Worm (Caenorhabditis elegans) whole organism, L1 larva: ENCODE results near the gene F59B10.2.

Experiments used
- C04F5.9 ChIP-seq: sonication (generic microtip); optimal IDR thresholded peaks from 2 replicates; lab custom pipeline; 2016; ENCODE audit warnings: missing genetic modification characterization, missing compliant biosample characterization
- C34B4.2 ChIP-seq: sonication (generic microtip); optimal IDR thresholded peaks from 2 replicates; lab custom pipeline; 2017; ENCODE audit warnings: mild to moderate bottlenecking, missing genetic modification characterization, missing compliant biosample characterization
- Y116A8C.19 ChIP-seq: sonication (generic microtip); optimal IDR thresholded peaks from 2 replicates; lab custom pipeline; 2016; ENCODE audit warnings: missing compliant biosample characterization, missing genetic modification characterization, borderline replicate concordance
- aly-2 ChIP-seq: fragments of 150-350 bp; optimal IDR thresholded peaks from 2 replicates; lab custom pipeline; 2014; ENCODE audit warnings: missing biosample characterization, missing genetic modification characterization
- ama-1 ChIP-seq: fragments of 150-350 bp; optimal IDR thresholded peaks from 2 replicates; lab custom pipeline; 2014
- blmp-1 ChIP-seq: fragments of 150-350 bp; optimal IDR thresholded peaks from 2 replicates; lab custom pipeline; 2014; ENCODE audit warnings: missing biosample characterization, missing genetic modification characterization
- ceh-8 ChIP-seq: fragments of 200-800 bp; sonication (Bioruptor generic); optimal IDR thresholded peaks from 2 replicates; lab custom pipeline; 2018; ENCODE audit warnings: mild to moderate bottlenecking, missing genetic modification characterization, moderate library complexity, missing compliant biosample characterization
- ceh-88 ChIP-seq: fragments of 200-800 bp; sonication (Bioruptor generic); IDR thresholded peaks from 2 replicates; pipeline ENCODE4 v1.3.6; 2022; ENCODE audit warnings: missing genetic modification characterization, missing compliant biosample characterization
- ces-1 ChIP-seq: fragments of 150-350 bp; optimal IDR thresholded peaks from 2 replicates; lab custom pipeline; 2014; ENCODE audit warnings: missing biosample characterization, missing genetic modification reagents, missing genetic modification characterization
- dpl-1 ChIP-seq, 3 experiments: fragments of 150-350 bp in 2 of 3; sonication (generic microtip) in 1 of 3; optimal IDR thresholded peaks; 2 replicates each; lab custom pipeline; 2014 to 2017; ENCODE audit warnings: missing biosample characterization in 3 of 3, missing genetic modification characterization in 3 of 3, missing genetic modification reagents in 3 of 3
- dsc-1 ChIP-seq: sonication (generic microtip); optimal IDR thresholded peaks from 2 replicates; lab custom pipeline; 2016; ENCODE audit warnings: mild to moderate bottlenecking, missing genetic modification characterization, missing compliant biosample characterization
- efl-1 ChIP-seq, 4 experiments: fragments of 150-350 bp; optimal IDR thresholded peaks in 3 of 4; peaks in 1 of 4; 1 replicate in 1 of 4; 2 replicates in 3 of 4; lab custom pipeline; 2014; ENCODE audit warnings: missing biosample characterization in 2 of 4, missing genetic modification characterization in 2 of 4, missing genetic modification reagents in 2 of 4
- egl-27 ChIP-seq, 2 experiments: fragments of 150-350 bp in 1 of 2; sonication (generic microtip); optimal IDR thresholded peaks; 3 replicates each; lab custom pipeline; 2017 to 2018; ENCODE audit warnings: missing biosample characterization in 2 of 2, missing genetic modification characterization in 2 of 2, missing genetic modification reagents in 2 of 2
- elt-3 ChIP-seq, 6 experiments: fragments of 150-350 bp in 1 of 6; sonication (generic microtip); optimal IDR thresholded peaks; 2 replicates each; lab custom pipeline; 2017 to 2018; ENCODE audit warnings: missing biosample characterization in 6 of 6, missing genetic modification characterization in 6 of 6, inconsistent platforms in 1 of 6
- ets-5 ChIP-seq: fragments of 200-800 bp; sonication (Bioruptor generic); IDR thresholded peaks from 2 replicates; pipeline ENCODE4 v1.3.6; 2022; ENCODE audit warnings: missing genetic modification characterization, missing compliant biosample characterization
- fkh-10 ChIP-seq: sonication (generic microtip); optimal IDR thresholded peaks from 2 replicates; lab custom pipeline; 2017; ENCODE audit warnings: missing biosample characterization, missing genetic modification reagents, missing genetic modification characterization
- fkh-8 ChIP-seq: sonication (generic microtip); optimal IDR thresholded peaks from 2 replicates; lab custom pipeline; 2016; ENCODE audit warnings: mild to moderate bottlenecking, missing genetic modification characterization, missing compliant biosample characterization
- grh-1 ChIP-seq: fragments of 200-800 bp; sonication (Bioruptor generic); IDR thresholded peaks from 2 replicates; pipeline ENCODE4 v1.3.6; 2022; ENCODE audit warnings: missing genetic modification reagents, missing genetic modification characterization, missing compliant biosample characterization
- lin-13 ChIP-seq: fragments of 150-350 bp; optimal IDR thresholded peaks from 2 replicates; lab custom pipeline; 2014; ENCODE audit warnings: missing biosample characterization, missing genetic modification reagents, missing genetic modification characterization
- lin-14 ChIP-seq: fragments of 200-800 bp; sonication (Bioruptor generic); optimal IDR thresholded peaks from 2 replicates; lab custom pipeline; 2018; ENCODE audit warnings: mild to moderate bottlenecking, missing genetic modification characterization, moderate library complexity, missing compliant biosample characterization
- lin-35 ChIP-seq, 2 experiments: fragments of 150-350 bp; optimal IDR thresholded peaks; 2 replicates each; lab custom pipeline; 2014; ENCODE audit warnings: missing biosample characterization in 2 of 2, missing genetic modification characterization in 2 of 2, missing genetic modification reagents in 2 of 2
- lir-3 ChIP-seq: sonication (generic microtip); optimal IDR thresholded peaks from 2 replicates; lab custom pipeline; 2016; ENCODE audit warnings: mild to moderate bottlenecking, missing genetic modification characterization, moderate library complexity, missing compliant biosample characterization; ENCODE audit not compliant: poor library complexity
- lsy-2 ChIP-seq, 2 experiments: fragments of 150-350 bp; optimal IDR thresholded peaks; 2 replicates each; lab custom pipeline; 2014; ENCODE audit warnings: missing biosample characterization in 2 of 2, missing genetic modification characterization in 2 of 2
- mab-9 ChIP-seq: fragments of 200-800 bp; sonication (Bioruptor generic); IDR thresholded peaks from 2 replicates; pipeline ENCODE4 v1.3.6; 2022; ENCODE audit warnings: missing genetic modification reagents, missing genetic modification characterization, missing compliant biosample characterization
- mdl-1 ChIP-seq, 2 experiments: fragments of 150-350 bp; optimal IDR thresholded peaks; 2 replicates each; lab custom pipeline; 2014 to 2017; ENCODE audit warnings: missing biosample characterization in 2 of 2, missing genetic modification characterization in 2 of 2, inconsistent platforms in 1 of 2
- mef-2 ChIP-seq: fragments of 150-350 bp; optimal IDR thresholded peaks from 2 replicates; lab custom pipeline; 2014; ENCODE audit warnings: missing biosample characterization, missing genetic modification characterization
- mep-1 ChIP-seq: fragments of 150-350 bp; optimal IDR thresholded peaks from 2 replicates; lab custom pipeline; 2014; ENCODE audit warnings: missing biosample characterization, missing genetic modification characterization
- nhr-19 ChIP-seq: fragments of 200-800 bp; sonication (Bioruptor generic); conservative IDR thresholded peaks from 2 replicates; pipeline ENCODE4 v1.3.6; 2022; ENCODE audit warnings: missing genetic modification characterization, missing compliant biosample characterization
- nhr-20 ChIP-seq: sonication (generic microtip); optimal IDR thresholded peaks from 2 replicates; lab custom pipeline; 2016; ENCODE audit warnings: mild to moderate bottlenecking, missing genetic modification characterization, missing compliant biosample characterization
- nhr-237 ChIP-seq: fragments of 150-350 bp; optimal IDR thresholded peaks from 2 replicates; lab custom pipeline; 2014; ENCODE audit warnings: missing biosample characterization, missing genetic modification characterization
- nhr-71 ChIP-seq: sonication (generic microtip); optimal IDR thresholded peaks from 2 replicates; lab custom pipeline; 2016; ENCODE audit warnings: mild to moderate bottlenecking, missing genetic modification characterization, moderate library complexity, missing compliant biosample characterization
- nhr-90 ChIP-seq: sonication (generic microtip); optimal IDR thresholded peaks from 2 replicates; lab custom pipeline; 2016; ENCODE audit warnings: mild to moderate bottlenecking, missing genetic modification characterization, missing compliant biosample characterization; ENCODE audit not compliant: poor library complexity
- pax-3 ChIP-seq: fragments of 200-800 bp; sonication (Bioruptor generic); optimal IDR thresholded peaks from 2 replicates; lab custom pipeline; 2018; ENCODE audit warnings: mild to moderate bottlenecking, missing genetic modification characterization, moderate library complexity, missing compliant biosample characterization
- rnt-1 ChIP-seq: sonication (generic microtip); optimal IDR thresholded peaks from 2 replicates; lab custom pipeline; 2016; ENCODE audit warnings: mild to moderate bottlenecking, missing genetic modification characterization, moderate library complexity, missing compliant biosample characterization
- skn-1 ChIP-seq: fragments of 150-350 bp; optimal IDR thresholded peaks from 2 replicates; lab custom pipeline; 2014; ENCODE audit warnings: missing biosample characterization, missing genetic modification characterization
- snu-23 ChIP-seq: sonication (generic microtip); optimal IDR thresholded peaks from 2 replicates; lab custom pipeline; 2016; ENCODE audit warnings: missing genetic modification characterization, missing compliant biosample characterization
- sox-4 ChIP-seq: sonication (generic microtip); optimal IDR thresholded peaks from 2 replicates; lab custom pipeline; 2016; ENCODE audit warnings: missing genetic modification characterization, missing compliant biosample characterization
- swsn-7 ChIP-seq: sonication (generic microtip); optimal IDR thresholded peaks from 2 replicates; lab custom pipeline; 2016; ENCODE audit warnings: missing genetic modification characterization, missing compliant biosample characterization
- unc-86 ChIP-seq: sonication (generic microtip); optimal IDR thresholded peaks from 2 replicates; lab custom pipeline; 2016; ENCODE audit warnings: missing genetic modification characterization, missing compliant biosample characterization
- unc-98 ChIP-seq: fragments of 200-800 bp; sonication (Bioruptor generic); IDR thresholded peaks from 2 replicates; pipeline ENCODE4 v1.3.6; 2022; ENCODE audit warnings: missing genetic modification characterization, missing compliant biosample characterization
- xbp-1 ChIP-seq: sonication (generic microtip); optimal IDR thresholded peaks from 2 replicates; lab custom pipeline; 2016; ENCODE audit warnings: missing genetic modification characterization, missing compliant biosample characterization
- ztf-11 ChIP-seq, 2 experiments: sonication (generic microtip); optimal IDR thresholded peaks; 2 replicates each; lab custom pipeline; 2016 to 2017; ENCODE audit warnings: missing genetic modification characterization in 2 of 2, missing biosample characterization in 1 of 2, missing compliant biosample characterization in 1 of 2
- ztf-4 ChIP-seq: fragments of 150-350 bp; optimal IDR thresholded peaks from 2 replicates; lab custom pipeline; 2014; ENCODE audit warnings: missing biosample characterization, missing genetic modification characterization

F59B10.2 gene

ce11 chrII:10548778-10549671 is 39.4 kb upstream of the F59B10.2 start (continued):
- TF ChIP-seq fkh-8 (peak; percentile 95), snu-23 (GFP tag; lab: Kevin White, UChicago) (peak; percentile 94), C04F5.9 (peak; percentile 19)

ce11 chrII:10547803-10548693 is 38.4 kb upstream of the F59B10.2 start:
- no peak; the same call in 1 of the 2 replicates for TF ChIP-seq grh-1 (GFP tag; lab: Robert Waterston, UW)
- peak; percentile 67; the same call in 1 of the 2 replicates for TF ChIP-seq mab-9 (GFP tag; lab: Robert Waterston, UW)
- no peak for TF ChIP-seq ces-1 (GFP tag; lab: Kevin White, UChicago)
- no peak for TF ChIP-seq Y116A8C.19
- peak; percentile 28 for TF ChIP-seq aly-2 (tag; lab: Kevin White, UChicago)
- TF ChIP-seq blmp-1 (tag; lab: Kevin White, UChicago) = peak; percentile 26
- no peak for TF ChIP-seq lir-3 (tag; lab: Kevin White, UChicago)
- peak; percentile 24 for TF ChIP-seq snu-23 (GFP tag; lab: Kevin White, UChicago)
- peak; percentile 30 for TF ChIP-seq nhr-20 (tag; lab: Kevin White, UChicago)
- TF ChIP-seq elt-3 (tag; optimal IDR thresholded peaks at IDR 0.05; lab: Kevin White, UChicago) = peak in 1 of 6 experiments; percentile 18
- peak; percentile 14 for TF ChIP-seq skn-1 (tag; lab: Kevin White, UChicago)
- no peak for TF ChIP-seq nhr-237
- TF ChIP-seq lin-35 (GFP tag; optimal IDR thresholded peaks at IDR 0.05; lab: Kevin White, UChicago) = peak; percentile 33 to 51
- TF ChIP-seq nhr-19 (GFP tag; lab: Robert Waterston, UW) = 0 out of 2 replicates have a peak, but pooled peaks have one; percentile 1
- TF ChIP-seq fkh-10 (GFP tag; lab: Kevin White, UChicago) = no peak
- peak; percentile 21 for TF ChIP-seq sox-4 (tag; lab: Kevin White, UChicago)
- TF ChIP-seq lin-14 = peak; percentile 63
- peak; percentile 60 for TF ChIP-seq unc-86 (tag; lab: Kevin White, UChicago)
- peak; percentile 33 for TF ChIP-seq rnt-1 (tag; lab: Kevin White, UChicago)
- peak; percentile 22 for TF ChIP-seq pax-3 (tag; lab: Kevin White, UChicago)
- TF ChIP-seq fkh-8 = peak; percentile 51
- TF ChIP-seq dpl-1 (GFP tag; optimal IDR thresholded peaks at IDR 0.05; lab: Kevin White, UChicago) = peak in 1 of 3 experiments; percentile 15
- no peak for TF ChIP-seq egl-27 (tag; optimal IDR thresholded peaks at IDR 0.05; lab: Kevin White, UChicago)
- TF ChIP-seq nhr-90 = peak; percentile 27
- peak; percentile 18 for TF ChIP-seq mef-2
- TF ChIP-seq mep-1 (tag; lab: Kevin White, UChicago) = peak; percentile 82
- TF ChIP-seq ztf-4 (tag; lab: Kevin White, UChicago) = peak; percentile 31
- TF ChIP-seq swsn-7 (tag; lab: Kevin White, UChicago) = no peak
- no peak for TF ChIP-seq ceh-8 (GFP tag; lab: Kevin White, UChicago)
- TF ChIP-seq mdl-1 (tag; optimal IDR thresholded peaks at IDR 0.05; lab: Kevin White, UChicago) = peak in 1 of 2 experiments; percentile 28
- TF ChIP-seq ama-1 (lab: Kevin White, UChicago) = peak; percentile 88
- TF ChIP-seq unc-98 = no peak
- no peak for TF ChIP-seq ets-5
- peak; percentile 35 for TF ChIP-seq lin-13 (GFP tag; lab: Kevin White, UChicago)
- peak; percentile 60 for TF ChIP-seq nhr-71 (tag; lab: Kevin White, UChicago)
- TF ChIP-seq dsc-1 (tag; lab: Kevin White, UChicago) = no peak
- TF ChIP-seq xbp-1 (tag; lab: Kevin White, UChicago) = no peak
- peak in 1 of 2 experiments; percentile 35 for TF ChIP-seq ztf-11 (tag; optimal IDR thresholded peaks at IDR 0.05; lab: Kevin White, UChicago)
- TF ChIP-seq lsy-2 (tag; optimal IDR thresholded peaks at IDR 0.05; lab: Kevin White, UChicago) = peak; percentile 2 to 17
- TF ChIP-seq ceh-88 (GFP tag; lab: Robert Waterston, UW) = peak; percentile 62; the same call in 1 of the 2 replicates
- no peak for TF ChIP-seq C34B4.2
- TF ChIP-seq efl-1 (optimal IDR thresholded peaks at IDR 0.05; lab: Kevin White, UChicago) = no peak
- peak in 1 of 2 experiments; percentile 94 for TF ChIP-seq efl-1 (GFP tag; optimal IDR thresholded peaks at IDR 0.05 in 1 of 2; lab: Kevin White, UChicago)
